Worm (Caenorhabditis elegans): Measurements from ENCODE around the gene F57E7.2.

Gene F57E7.2

ce11 chrV:16445676-16446075 lies 37.3 kb downstream of the F57E7.2 start, which contains the start of gene T08G3.6:
Gene T08G3.6, plus strand, starts transcription at chrV:16445976.
- TF ChIP-seq pqm-1 (tag; optimal IDR thresholded peaks at IDR 0.05) = no peak
- TF ChIP-seq zag-1 (tag; optimal IDR thresholded peaks at IDR 0.05) = no peak
- TF ChIP-seq nhr-19 (GFP tag; conservative IDR thresholded peaks at IDR 0.05) = no peak
- TF ChIP-seq ama-1 (optimal IDR thresholded peaks at IDR 0.05) = no peak
- no peak for TF ChIP-seq ceh-90 (tag; optimal IDR thresholded peaks at IDR 0.05)
- TF ChIP-seq nhr-20 (tag; optimal IDR thresholded peaks at IDR 0.05) = no peak
- TF ChIP-seq hpl-2 (GFP tag; optimal IDR thresholded peaks at IDR 0.05) = no peak
- no peak for TF ChIP-seq lin-14 (GFP tag; optimal IDR thresholded peaks at IDR 0.05)

- TF ChIP-seq lir-3 (tag; optimal IDR thresholded peaks at IDR 0.05; ENCODE audit: poor library complexity) (no peak), elt-2 (tag; optimal IDR thresholded peaks at IDR 0.05) (no peak), nhr-71 (tag; optimal IDR thresholded peaks at IDR 0.05) (no peak), lsy-2 (tag; optimal IDR thresholded peaks at IDR 0.05) (no peak), ceh-82 (tag; optimal IDR thresholded peaks at IDR 0.05) (no peak), vab-15 (tag; optimal IDR thresholded peaks at IDR 0.05) (no peak), ces-1 (GFP tag; optimal IDR thresholded peaks at IDR 0.05) (no peak)
Measured at ce11 chrV:16443626-16444025, 39.3 kb downstream of the F57E7.2 start, which contains the start of gene srh-141. Gene srh-141, plus strand, starts transcription at chrV:16443926.

- TF ChIP-seq nhr-19 (GFP tag; conservative IDR thresholded peaks at IDR 0.05) (no peak), fkh-10 (GFP tag; optimal IDR thresholded peaks at IDR 0.05) (no peak), sox-4 (tag; optimal IDR thresholded peaks at IDR 0.05) (no peak), elt-3 (tag; optimal IDR thresholded peaks at IDR 0.05) (no peak), ceh-63 (GFP tag; optimal IDR thresholded peaks at IDR 0.05) (no peak), zag-1 (tag; optimal IDR thresholded peaks at IDR 0.05) (no peak), ceh-82 (tag; optimal IDR thresholded peaks at IDR 0.05) (no peak), nhr-11 (tag; optimal IDR thresholded peaks at IDR 0.05) (no peak), irx-1 (tag; optimal IDR thresholded peaks at IDR 0.05) (no peak)
Measured at ce11 chrV:16437546-16437945, 45.4 kb downstream of the F57E7.2 start, which contains the start of gene F26D2.15. Gene F26D2.15, plus strand, starts transcription at chrV:16437846.

ce11 chrV:16435510-16435909 lies 47.4 kb downstream of the F57E7.2 start, which contains the start of the genes F26D2.13 and F26D2.14:
Gene F26D2.13, minus strand, starts transcription at chrV:16435610.
Gene F26D2.14, plus strand, starts transcription at chrV:16435855.
- TF ChIP-seq tlp-1 (tag; optimal IDR thresholded peaks at IDR 0.05) = no peak

- no peak for TF ChIP-seq fkh-4 (tag; optimal IDR thresholded peaks at IDR 0.05; ENCODE audit: borderline replicate concordance)
- TF ChIP-seq ceh-8 (GFP tag; optimal IDR thresholded peaks at IDR 0.05) = no peak
- no peak for TF ChIP-seq skn-1 (tag; optimal IDR thresholded peaks at IDR 0.05)
- TF ChIP-seq mep-1 (tag; optimal IDR thresholded peaks at IDR 0.05) = no peak
- no peak for TF ChIP-seq snpc-4 (tag; optimal IDR thresholded peaks at IDR 0.05)
- TF ChIP-seq efl-1 (optimal IDR thresholded peaks at IDR 0.05) = no peak
- TF ChIP-seq efl-1 (GFP tag; optimal IDR thresholded peaks at IDR 0.05 in 1 of 2) = no peak
- no peak for TF ChIP-seq ama-1 (optimal IDR thresholded peaks at IDR 0.05)
- TF ChIP-seq jun-1 (tag; optimal IDR thresholded peaks at IDR 0.05) = no peak
- no peak for TF ChIP-seq C34B4.2 (tag; optimal IDR thresholded peaks at IDR 0.05)
- no peak for TF ChIP-seq ztf-11 (tag; optimal IDR thresholded peaks at IDR 0.05)
Measured at ce11 chrV:16433471-16433870, 49.5 kb downstream of the F57E7.2 start, which contains the start of gene clec-234. Gene clec-234, minus strand, starts transcription at chrV:16433571.

Measured in whole organism, L1 larva.